Worm (Caenorhabditis elegans) whole organism, late embryonic: ENCODE results near the gene ogdh-2.

ENCODE experiments used
- F13H6.1 ChIP-seq: sonication (generic microtip); optimal IDR thresholded peaks from 2 replicates; lab custom pipeline; 2016; ENCODE audit warnings: missing genetic modification characterization, missing compliant biosample characterization
- T23F11.4 ChIP-seq: fragments of 200-800 bp; sonication (Bioruptor generic); optimal IDR thresholded peaks from 2 replicates; lab custom pipeline; 2018; ENCODE audit warnings: mild to moderate bottlenecking, missing genetic modification characterization, missing compliant biosample characterization
- ets-4 ChIP-seq: sonication (generic microtip); optimal IDR thresholded peaks from 2 replicates; lab custom pipeline; 2016; ENCODE audit warnings: missing genetic modification characterization, missing compliant biosample characterization
- eyg-1 ChIP-seq: sonication (generic microtip); optimal IDR thresholded peaks from 2 replicates; lab custom pipeline; 2016; ENCODE audit warnings: missing genotype, missing genetic modification characterization, missing compliant biosample characterization
- nfya-1 ChIP-seq: sonication (generic microtip); optimal IDR thresholded peaks from 2 replicates; lab custom pipeline; 2017; ENCODE audit warnings: missing genetic modification characterization, mild to moderate bottlenecking, missing compliant biosample characterization, antibody characterized with exemption, moderate library complexity
- nhr-11 ChIP-seq: fragments of 150-350 bp; optimal IDR thresholded peaks from 2 replicates; lab custom pipeline; 2014; ENCODE audit warnings: missing biosample characterization, missing genetic modification characterization
- pax-1 ChIP-seq: fragments of 150-350 bp; optimal IDR thresholded peaks from 2 replicates; lab custom pipeline; 2014; ENCODE audit warnings: missing biosample characterization, missing genetic modification characterization
- pros-1 ChIP-seq: fragments of 150-350 bp; optimal IDR thresholded peaks from 2 replicates; lab custom pipeline; 2014; ENCODE audit warnings: missing biosample characterization, missing genetic modification reagents, missing genetic modification characterization

- no peak for TF ChIP-seq nhr-11 (tag; lab: Kevin White, UChicago)
- no peak for TF ChIP-seq nfya-1 (tag; lab: Kevin White, UChicago)
- no peak for TF ChIP-seq pax-1 (tag; lab: Kevin White, UChicago)
- no peak for TF ChIP-seq T23F11.4 (GFP tag; lab: Kevin White, UChicago)
- no peak for TF ChIP-seq ets-4 (tag; lab: Kevin White, UChicago)
- TF ChIP-seq pros-1, result no peak
- TF ChIP-seq eyg-1 (tag; lab: Kevin White, UChicago), result no peak
- TF ChIP-seq F13H6.1 (tag; lab: Kevin White, UChicago), result no peak
Measured at ce11 chrV:12158377-12158776, 35.9 kb upstream of the ogdh-2 start.
